Fruit fly (Drosophila melanogaster) whole organism, embryonic: ENCODE results near the gene CG3546.

Experiments used
- Atf3 ChIP-seq: fragments of 200-800 bp; sonication (Bioruptor generic); optimal IDR thresholded peaks from 3 replicates; lab custom pipeline; 2016; ENCODE audit warnings: missing biosample characterization, missing genetic modification characterization
- B-H2 ChIP-seq: fragments of 200-800 bp; sonication (Bioruptor generic); optimal IDR thresholded peaks from 2 replicates; lab custom pipeline; 2018; ENCODE audit warnings: missing biosample characterization, mild to moderate bottlenecking, missing genetic modification characterization
- CG10274 ChIP-seq: fragments of 200-800 bp; sonication (Bioruptor generic); optimal IDR thresholded peaks from 3 replicates; lab custom pipeline; 2017; ENCODE audit warnings: missing biosample characterization, mild to moderate bottlenecking, missing genetic modification characterization
- CG11723 ChIP-seq: fragments of 200-800 bp; sonication (Bioruptor generic); optimal IDR thresholded peaks from 2 replicates; lab custom pipeline; 2017; ENCODE audit warnings: missing biosample characterization, mild to moderate bottlenecking, missing genetic modification characterization
- CG12219 ChIP-seq: fragments of 200-800 bp; sonication (Bioruptor generic); optimal IDR thresholded peaks from 3 replicates; lab custom pipeline; 2018; ENCODE audit warnings: missing biosample characterization, mild to moderate bottlenecking, missing genetic modification characterization
- CG13296 ChIP-seq: fragments of 200-800 bp; sonication (Bioruptor generic); optimal IDR thresholded peaks from 3 replicates; lab custom pipeline; 2018; ENCODE audit warnings: missing biosample characterization, mild to moderate bottlenecking, missing genetic modification characterization
- CG13894 ChIP-seq: fragments of 200-800 bp; sonication (Bioruptor generic); optimal IDR thresholded peaks from 3 replicates; lab custom pipeline; 2018; ENCODE audit warnings: missing biosample characterization, mild to moderate bottlenecking, missing genetic modification characterization, moderate library complexity
- CG14860 ChIP-seq: fragments of 200-800 bp; sonication (Bioruptor generic); IDR thresholded peaks from 3 replicates; pipeline ENCODE4 v1.3.6; 2022; ENCODE audit warnings: missing biosample characterization, missing genetic modification characterization; ENCODE audit not compliant: partially characterized antibody
- CG15269 ChIP-seq: fragments of 200-800 bp; sonication (Bioruptor generic); optimal IDR thresholded peaks from 2 replicates; lab custom pipeline; 2018; ENCODE audit warnings: missing biosample characterization, mild to moderate bottlenecking, missing genetic modification characterization, moderate library complexity
- CG16863 ChIP-seq: fragments of 200-800 bp; sonication (Bioruptor generic); optimal IDR thresholded peaks from 3 replicates; lab custom pipeline; 2016; ENCODE audit warnings: missing biosample characterization, missing genetic modification characterization
- CG17385 ChIP-seq: fragments of 200-800 bp; sonication (Bioruptor generic); optimal IDR thresholded peaks from 3 replicates; lab custom pipeline; 2018; ENCODE audit warnings: missing biosample characterization, mild to moderate bottlenecking, missing genetic modification characterization
- CG17802 ChIP-seq: fragments of 200-800 bp; sonication (Bioruptor generic); optimal IDR thresholded peaks from 2 replicates; lab custom pipeline; 2018; ENCODE audit warnings: missing biosample characterization, mild to moderate bottlenecking, missing genetic modification characterization, moderate library complexity
- CG32532 ChIP-seq: fragments of 200-800 bp; sonication (Bioruptor generic); IDR thresholded peaks from 2 replicates; pipeline ENCODE4 v1.3.6; 2022; ENCODE audit warnings: missing biosample characterization, missing genetic modification characterization
- CG33557 ChIP-seq: fragments of 200-800 bp; sonication (Bioruptor generic); optimal IDR thresholded peaks from 2 replicates; lab custom pipeline; 2019; ENCODE audit warnings: missing biosample characterization, mild to moderate bottlenecking, missing genetic modification characterization, moderate library complexity
- CG34376 ChIP-seq: fragments of 200-800 bp; sonication (Bioruptor generic); optimal IDR thresholded peaks from 2 replicates; lab custom pipeline; 2018; ENCODE audit warnings: missing biosample characterization, mild to moderate bottlenecking, missing genetic modification characterization
- CG6683 ChIP-seq: fragments of 200-800 bp; sonication (Bioruptor generic); optimal IDR thresholded peaks from 2 replicates; lab custom pipeline; 2017; ENCODE audit warnings: missing biosample characterization, mild to moderate bottlenecking, missing genetic modification characterization, missing genetic modification reagents
- CTCF ChIP-seq: fragments of 200-800 bp; sonication (Bioruptor generic); optimal IDR thresholded peaks from 2 replicates; lab custom pipeline; 2017; ENCODE audit warnings: missing biosample characterization, mild to moderate bottlenecking, missing genetic modification characterization, moderate library complexity
- Doc3 ChIP-seq: fragments of 200-800 bp; sonication (Bioruptor generic); IDR thresholded peaks from 3 replicates; pipeline ENCODE4 v1.3.6; 2022; ENCODE audit warnings: missing biosample characterization, missing genetic modification characterization; ENCODE audit not compliant: partially characterized antibody
- Ets97D ChIP-seq: fragments of 200-800 bp; sonication (Bioruptor generic); optimal IDR thresholded peaks from 3 replicates; lab custom pipeline; 2016; ENCODE audit warnings: missing biosample characterization, missing genetic modification characterization
- Max ChIP-seq: fragments of 200-800 bp; sonication (Bioruptor generic); optimal IDR thresholded peaks from 2 replicates; lab custom pipeline; 2016; ENCODE audit warnings: missing biosample characterization, mild to moderate bottlenecking, missing genetic modification characterization
- Myb ChIP-seq: fragments of 200-800 bp; sonication (Bioruptor generic); optimal IDR thresholded peaks from 2 replicates; lab custom pipeline; 2016; ENCODE audit warnings: missing biosample characterization, missing genetic modification characterization
- Nf-YC ChIP-seq: fragments of 200-800 bp; optimal IDR thresholded peaks from 3 replicates; lab custom pipeline; 2019; ENCODE audit warnings: missing biosample characterization, mild to moderate bottlenecking, missing genetic modification characterization, moderate library complexity
- Opbp ChIP-seq: fragments of 200-800 bp; sonication (Bioruptor generic); IDR thresholded peaks from 3 replicates; pipeline ENCODE4 v1.3.6; 2022; ENCODE audit warnings: missing biosample characterization, missing genetic modification characterization; ENCODE audit not compliant: partially characterized antibody
- Optix ChIP-seq: fragments of 200-800 bp; sonication (Bioruptor generic); IDR thresholded peaks from 3 replicates; pipeline ENCODE4 v1.3.6; 2022; ENCODE audit warnings: missing biosample characterization, missing genetic modification characterization
- ab ChIP-seq: fragments of 200-800 bp; sonication (Bioruptor generic); optimal IDR thresholded peaks from 2 replicates; lab custom pipeline; 2016; ENCODE audit warnings: missing biosample characterization, missing genetic modification characterization
- bab2 ChIP-seq: fragments of 200-800 bp; sonication (Bioruptor generic); optimal IDR thresholded peaks from 2 replicates; lab custom pipeline; 2016; ENCODE audit warnings: missing biosample characterization, missing genetic modification characterization
- bbx ChIP-seq: fragments of 200-800 bp; sonication (Bioruptor generic); IDR thresholded peaks from 2 replicates; pipeline ENCODE4 v1.3.6; 2022; ENCODE audit warnings: missing biosample characterization, missing genetic modification characterization; ENCODE audit not compliant: partially characterized antibody
- cg ChIP-seq: fragments of 200-800 bp; sonication (Bioruptor generic); optimal IDR thresholded peaks from 3 replicates; lab custom pipeline; 2019; ENCODE audit warnings: missing biosample characterization, mild to moderate bottlenecking, missing genetic modification characterization, moderate library complexity
- chinmo ChIP-seq: fragments of 200-800 bp; sonication (Bioruptor generic); IDR thresholded peaks from 4 replicates; pipeline ENCODE4 v1.3.6; 2022; ENCODE audit warnings: missing biosample characterization, missing genetic modification characterization; ENCODE audit not compliant: partially characterized antibody
- cwo ChIP-seq: fragments of 200-800 bp; sonication (Bioruptor generic); optimal IDR thresholded peaks from 3 replicates; lab custom pipeline; 2017; ENCODE audit warnings: missing biosample characterization, missing genetic modification characterization, mild to moderate bottlenecking, moderate library complexity, missing genetic modification reagents
- danr ChIP-seq: fragments of 200-800 bp; sonication (Bioruptor generic); IDR thresholded peaks from 2 replicates; pipeline ENCODE4 v1.3.6; 2022; ENCODE audit warnings: missing biosample characterization, missing genetic modification characterization
- exex ChIP-seq: fragments of 200-800 bp; sonication (Bioruptor generic); optimal IDR thresholded peaks from 4 replicates; lab custom pipeline; 2018; ENCODE audit warnings: missing biosample characterization, mild to moderate bottlenecking, missing genetic modification characterization, moderate library complexity
- fd64A ChIP-seq: fragments of 200-800 bp; sonication (Bioruptor generic); optimal IDR thresholded peaks from 3 replicates; lab custom pipeline; 2018; ENCODE audit warnings: missing biosample characterization, mild to moderate bottlenecking, missing genetic modification characterization
- fu2 ChIP-seq: fragments of 200-800 bp; sonication (Bioruptor generic); optimal IDR thresholded peaks from 2 replicates; lab custom pipeline; 2016; ENCODE audit warnings: missing biosample characterization, missing genetic modification characterization
- gcm2 ChIP-seq: fragments of 200-800 bp; sonication (Bioruptor generic); optimal IDR thresholded peaks from 2 replicates; lab custom pipeline; 2016; ENCODE audit warnings: missing biosample characterization, missing genetic modification characterization
- ham ChIP-seq: fragments of 200-800 bp; sonication (Bioruptor generic); IDR thresholded peaks from 2 replicates; pipeline ENCODE4 v1.3.6; 2022; ENCODE audit warnings: missing biosample characterization, missing genetic modification characterization
- inv ChIP-seq: fragments of 200-800 bp; sonication (Bioruptor generic); IDR thresholded peaks from 2 replicates; pipeline ENCODE4 v1.3.6; 2022; ENCODE audit warnings: missing biosample characterization, missing genetic modification characterization; ENCODE audit not compliant: partially characterized antibody
- jumu ChIP-seq: fragments of 200-800 bp; sonication (Bioruptor generic); optimal IDR thresholded peaks from 3 replicates; lab custom pipeline; 2016; ENCODE audit warnings: missing biosample characterization, missing genetic modification characterization
- nmo ChIP-seq: fragments of 200-800 bp; sonication (Bioruptor generic); optimal IDR thresholded peaks from 2 replicates; lab custom pipeline; 2018; ENCODE audit warnings: missing biosample characterization, mild to moderate bottlenecking, missing genetic modification characterization, moderate library complexity
- oc ChIP-seq: fragments of 200-800 bp; sonication (Bioruptor generic); optimal IDR thresholded peaks from 2 replicates; lab custom pipeline; 2018; ENCODE audit warnings: missing biosample characterization, mild to moderate bottlenecking, missing genetic modification characterization, moderate library complexity
- pfk ChIP-seq: fragments of 200-800 bp; sonication (Bioruptor generic); optimal IDR thresholded peaks from 2 replicates; lab custom pipeline; 2018; ENCODE audit warnings: missing biosample characterization, mild to moderate bottlenecking, missing genetic modification characterization, moderate library complexity
- psq ChIP-seq: fragments of 200-800 bp; sonication (Bioruptor generic); optimal IDR thresholded peaks from 2 replicates; lab custom pipeline; 2017; ENCODE audit warnings: missing biosample characterization, missing genetic modification characterization
- schlank ChIP-seq: fragments of 200-800 bp; sonication (Bioruptor generic); optimal IDR thresholded peaks from 2 replicates; lab custom pipeline; 2018; ENCODE audit warnings: missing biosample characterization, mild to moderate bottlenecking, missing genetic modification characterization
- slbo ChIP-seq: fragments of 200-800 bp; sonication (Bioruptor generic); IDR thresholded peaks from 2 replicates; pipeline ENCODE4 v1.3.6; 2022; ENCODE audit warnings: missing biosample characterization, missing genetic modification characterization
- sna ChIP-seq: fragments of 200-800 bp; sonication (Bioruptor generic); IDR thresholded peaks from 2 replicates; pipeline ENCODE4 v1.3.6; 2022; ENCODE audit warnings: missing biosample characterization, missing genetic modification characterization; ENCODE audit not compliant: partially characterized antibody
- tgo ChIP-seq: fragments of 200-800 bp; sonication (Bioruptor generic); IDR thresholded peaks from 3 replicates; pipeline ENCODE4 v1.3.6; 2022; ENCODE audit warnings: missing biosample characterization, missing genetic modification characterization
- tll ChIP-seq, 2 experiments: fragments of 200-800 bp in 1 of 2; fragments of >200 bp in 1 of 2; sonication (Bioruptor generic) in 1 of 2; optimal IDR thresholded peaks; 2 replicates each; lab custom pipeline; 2017 to 2019; ENCODE audit warnings: missing biosample characterization in 2 of 2, missing genetic modification characterization in 2 of 2, mild to moderate bottlenecking in 1 of 2, moderate library complexity in 1 of 2
- vfl ChIP-seq: fragments of 200-800 bp; sonication (Bioruptor generic); optimal IDR thresholded peaks from 2 replicates; lab custom pipeline; 2016; ENCODE audit warnings: missing biosample characterization, missing genetic modification characterization
- wdn ChIP-seq: fragments of 200-800 bp; sonication (Bioruptor generic); IDR thresholded peaks from 2 replicates; pipeline ENCODE4 v1.3.6; 2022; ENCODE audit warnings: missing biosample characterization, missing genetic modification characterization
- wek ChIP-seq: fragments of 200-800 bp; sonication (Bioruptor generic); optimal IDR thresholded peaks from 3 replicates; lab custom pipeline; 2018; ENCODE audit warnings: missing biosample characterization, mild to moderate bottlenecking, missing genetic modification characterization, moderate library complexity
- z ChIP-seq: fragments of 200-800 bp; sonication (Bioruptor generic); IDR thresholded peaks from 3 replicates; pipeline ENCODE4 v1.3.6; 2022; ENCODE audit warnings: missing biosample characterization, missing genetic modification characterization

CG3546 gene

dm6 chrX:4553999-4554398 lies 3.9 kb upstream of the CG3546 start, which contains the start of gene CG11444 (continued):
- peak; percentile 70 for TF ChIP-seq B-H2
- no peak for TF ChIP-seq chinmo (GFP tag; lab: Robert Waterston, UW)
- no peak for TF ChIP-seq schlank (tag; lab: Kevin White, UChicago)
- TF ChIP-seq exex (tag; lab: Kevin White, UChicago), result peak; percentile 38
- TF ChIP-seq CG10274, result no peak
- TF ChIP-seq Myb (GFP tag; lab: Kevin White, UChicago), result peak; percentile 72
- no peak for TF ChIP-seq tll (GFP tag; optimal IDR thresholded peaks at IDR 0.05; lab: Kevin White, UChicago)
- peak; percentile 22 for TF ChIP-seq CG34376
- TF ChIP-seq inv (GFP tag; lab: Robert Waterston, UW), result no peak
- peak; percentile 87 for TF ChIP-seq Ets97D (GFP tag; lab: Kevin White, UChicago)
- TF ChIP-seq CG13296 (GFP tag; lab: Kevin White, UChicago), result no peak
- TF ChIP-seq wdn (GFP tag; lab: Robert Waterston, UW), result no peak
- TF ChIP-seq danr, result no peak
- TF ChIP-seq nmo (GFP tag; lab: Kevin White, UChicago), result peak; percentile 59
- peak; percentile 37 for TF ChIP-seq CG13894 (tag; lab: Kevin White, UChicago)
- no peak for TF ChIP-seq cg (GFP tag; lab: Kevin White, UChicago)
- no peak for TF ChIP-seq psq (GFP tag; lab: Kevin White, UChicago)
- peak; percentile 50 for TF ChIP-seq vfl
- peak; percentile 51 for TF ChIP-seq CG32532 (GFP tag; lab: Robert Waterston, UW)
- TF ChIP-seq Max, result peak; percentile 40
- no peak for TF ChIP-seq Optix (GFP tag; lab: Robert Waterston, UW)
- no peak for TF ChIP-seq tgo (GFP tag; lab: Robert Waterston, UW)
- no peak for TF ChIP-seq gcm2 (GFP tag; lab: Kevin White, UChicago)
- TF ChIP-seq oc (tag; lab: Kevin White, UChicago), result no peak
- peak; percentile 3 for TF ChIP-seq bab2 (GFP tag; lab: Kevin White, UChicago)
- peak; percentile 15 for TF ChIP-seq Nf-YC
- no peak for TF ChIP-seq CG12219 (GFP tag; lab: Kevin White, UChicago)
- TF ChIP-seq CG17385 (GFP tag; lab: Kevin White, UChicago), result no peak
- no peak for TF ChIP-seq CG16863 (GFP tag; lab: Kevin White, UChicago)
- no peak for TF ChIP-seq CG11723 (GFP tag; lab: Kevin White, UChicago)
- TF ChIP-seq z (GFP tag; lab: Robert Waterston, UW), result no peak
- TF ChIP-seq jumu (GFP tag; lab: Kevin White, UChicago), result peak; percentile 4
- no peak for TF ChIP-seq wek
- peak; percentile 10 for TF ChIP-seq CG33557 (GFP tag; lab: Kevin White, UChicago)
- peak; percentile 60 for TF ChIP-seq slbo (GFP tag; lab: Robert Waterston, UW)
- TF ChIP-seq CG15269 (tag; lab: Kevin White, UChicago), result no peak
- TF ChIP-seq Doc3, result no peak
- no peak for TF ChIP-seq cwo (GFP tag; lab: Kevin White, UChicago)
- TF ChIP-seq sna (GFP tag; lab: Robert Waterston, UW), result no peak
- TF ChIP-seq CG14860, result no peak
- TF ChIP-seq ham, result no peak
- TF ChIP-seq pfk (GFP tag; lab: Kevin White, UChicago), result peak; percentile 44
- TF ChIP-seq CTCF, result peak; percentile 97
- no peak for TF ChIP-seq fd64A (GFP tag; lab: Kevin White, UChicago)
- peak; percentile 4 for TF ChIP-seq CG6683 (GFP tag; lab: Kevin White, UChicago)
- TF ChIP-seq Atf3 (GFP tag; lab: Kevin White, UChicago), result no peak
- peak; percentile 42 for TF ChIP-seq fu2
- TF ChIP-seq CG17802 (tag; lab: Kevin White, UChicago), result no peak
- TF ChIP-seq ab (GFP tag; lab: Kevin White, UChicago), result no peak
- TF ChIP-seq Opbp (GFP tag; lab: Robert Waterston, UW), result peak; percentile 52; the same call in 1 of the 3 replicates
- TF ChIP-seq bbx, result no peak; the same call in 1 of the 2 replicates
